Worm (Caenorhabditis elegans) whole organism, midembryonic: Measurements from ENCODE around the gene F14D7.1.

ENCODE experiments used
- T22C8.4 ChIP-seq: fragments of 200-800 bp; sonication (Bioruptor generic); IDR thresholded peaks from 2 replicates; pipeline ENCODE4 v1.3.6; 2022; ENCODE audit warnings: missing genetic modification characterization, missing compliant biosample characterization
- flt-1 ChIP-seq: fragments of 200-800 bp; sonication (Bioruptor generic); IDR thresholded peaks from 2 replicates; pipeline ENCODE4 v1.3.6; 2022; ENCODE audit warnings: missing genetic modification characterization, missing compliant biosample characterization
- klf-2 ChIP-seq: fragments of 200-800 bp; sonication (Bioruptor generic); conservative IDR thresholded peaks from 2 replicates; pipeline ENCODE4 v1.3.6; 2022; ENCODE audit warnings: missing genetic modification reagents, missing genetic modification characterization, missing compliant biosample characterization
- med-1 ChIP-seq: sonication (generic microtip); optimal IDR thresholded peaks from 2 replicates; lab custom pipeline; 2017; ENCODE audit warnings: missing genetic modification characterization, mild to moderate bottlenecking, missing compliant biosample characterization, antibody characterized with exemption, missing genetic modification reagents; ENCODE audit not compliant: insufficient read depth
- ref-1 ChIP-seq: fragments of 200-800 bp; sonication (Bioruptor generic); conservative IDR thresholded peaks from 2 replicates; pipeline ENCODE4 v1.3.6; 2022; ENCODE audit warnings: missing genetic modification reagents, missing genetic modification characterization, missing compliant biosample characterization
- tab-1 ChIP-seq: fragments of 200-800 bp; sonication (Bioruptor generic); IDR thresholded peaks from 2 replicates; pipeline ENCODE4 v1.3.6; 2022; ENCODE audit warnings: missing genetic modification characterization, missing compliant biosample characterization
- ztf-23 ChIP-seq: fragments of 200-800 bp; sonication (Bioruptor generic); IDR thresholded peaks from 2 replicates; pipeline ENCODE4 v1.3.6; 2022; ENCODE audit warnings: missing genetic modification reagents, missing genetic modification characterization, missing compliant biosample characterization
- ztf-29 ChIP-seq: fragments of 200-800 bp; sonication (Bioruptor generic); IDR thresholded peaks from 2 replicates; pipeline ENCODE4 v1.3.6; 2022; ENCODE audit warnings: missing genetic modification reagents, missing genetic modification characterization, missing compliant biosample characterization

DNA sequence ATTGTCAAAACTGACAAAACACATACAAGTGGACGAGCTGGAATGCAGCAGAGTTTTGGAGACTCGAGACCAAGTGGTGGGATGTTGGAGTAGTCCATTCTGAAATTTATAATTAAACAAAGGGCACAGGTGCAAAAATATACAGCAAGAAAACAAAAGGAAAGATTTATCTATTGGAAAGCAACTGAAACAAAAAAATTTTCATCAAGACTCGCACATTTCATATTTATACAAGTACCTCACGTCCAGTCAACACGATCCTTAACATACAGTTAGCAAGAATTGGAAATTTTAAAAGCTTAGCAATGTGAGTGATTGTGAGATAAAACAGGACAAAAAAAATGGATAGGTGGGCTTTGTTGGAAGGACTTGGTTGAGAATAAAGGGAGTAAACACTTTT lies 25.0 kb upstream of the F14D7.1 start, which contains the start of gene F47B8.1:
- no peak for TF ChIP-seq klf-2 (GFP tag; lab: Robert Waterston, UW)
- TF ChIP-seq tab-1 (GFP tag; lab: Robert Waterston, UW): no peak
- no peak for TF ChIP-seq med-1 (GFP tag; lab: Kevin White, UChicago)
- no peak for TF ChIP-seq ref-1 (GFP tag; lab: Robert Waterston, UW)
- no peak for TF ChIP-seq ztf-23 (GFP tag; lab: Robert Waterston, UW)
- TF ChIP-seq T22C8.4: no peak
- no peak for TF ChIP-seq flt-1 (GFP tag; lab: Robert Waterston, UW)
- TF ChIP-seq ztf-29 (GFP tag; lab: Robert Waterston, UW): no peak
